Worm (Caenorhabditis elegans) whole organism, L3 larva: ENCODE data around the gene lido-8.

ENCODE experiments used
- ceh-82 ChIP-seq: fragments of 150-350 bp; optimal IDR thresholded peaks from 2 replicates; lab custom pipeline; 2014; ENCODE audit warnings: missing biosample characterization, missing genetic modification characterization
- egl-27 ChIP-seq: sonication (generic microtip); optimal IDR thresholded peaks from 4 replicates; lab custom pipeline; 2017; ENCODE audit warnings: missing biosample characterization, missing genetic modification reagents, missing genetic modification characterization
- egl-5 ChIP-seq: fragments of 150-350 bp; optimal IDR thresholded peaks from 2 replicates; lab custom pipeline; 2017; ENCODE audit warnings: missing biosample characterization, missing genetic modification reagents, missing genetic modification characterization, inconsistent platforms
- eor-1 ChIP-seq, 2 experiments: fragments of 150-350 bp; optimal IDR thresholded peaks; 2 replicates each; lab custom pipeline; 2014 to 2018; ENCODE audit warnings: missing biosample characterization in 2 of 2, missing genetic modification characterization in 2 of 2
- nhr-237 ChIP-seq: fragments of 150-350 bp; optimal IDR thresholded peaks from 2 replicates; lab custom pipeline; 2014; ENCODE audit warnings: missing biosample characterization, missing genetic modification characterization
- nhr-76 ChIP-seq: fragments of 150-350 bp; sonication (generic microtip); optimal IDR thresholded peaks from 5 replicates; lab custom pipeline; 2014; ENCODE audit warnings: missing biosample characterization, missing genetic modification characterization
- unc-62 ChIP-seq: fragments of 150-350 bp; sonication (generic microtip); optimal IDR thresholded peaks from 4 replicates; lab custom pipeline; 2014; ENCODE audit warnings: missing biosample characterization, missing genetic modification reagents, missing genetic modification characterization

ce11 chrII:2976597-2976996 is 20.2 kb upstream of the lido-8 start, which contains the start of gene nhr-88:
- TF ChIP-seq egl-27 (no peak), ceh-82 (tag; lab: Kevin White, UChicago) (no peak), nhr-76 (no peak), egl-5 (tag; lab: Kevin White, UChicago) (no peak), unc-62 (GFP tag; lab: Kevin White, UChicago) (no peak), eor-1 (tag; optimal IDR thresholded peaks at IDR 0.05; lab: Kevin White, UChicago) (no peak), nhr-237 (tag; lab: Kevin White, UChicago) (no peak)
